Worm (Caenorhabditis elegans): ENCODE results near the gene T05H10.1.

DNA sequence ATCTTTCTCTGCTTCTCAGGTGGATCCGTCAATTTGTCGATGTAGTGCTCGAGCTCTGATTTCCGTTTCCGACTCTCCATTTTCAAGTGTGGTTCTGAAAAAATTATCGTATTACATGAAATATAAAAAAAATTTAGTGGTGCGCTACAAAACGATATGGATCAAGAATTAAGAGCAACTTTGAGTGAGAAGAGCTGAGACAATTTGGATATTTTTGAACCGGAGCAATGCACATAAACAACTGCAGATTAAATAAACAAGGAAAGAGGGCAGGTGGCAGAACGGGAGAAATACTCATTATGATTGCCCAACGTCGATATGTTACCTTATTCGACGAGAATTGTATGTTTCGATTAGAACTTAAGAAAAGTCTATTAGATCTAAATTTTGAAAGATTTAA, 14.7 kb upstream of the T05H10.1 start, which contains the start of gene swsn-7:
- TF ChIP-seq unc-39 (tag; optimal IDR thresholded peaks at IDR 0.05) (no peak), saeg-2 (GFP tag; IDR thresholded peaks at IDR 0.05) (no peak), skn-1 (tag; optimal IDR thresholded peaks at IDR 0.05) (no peak), fos-1 (tag; optimal IDR thresholded peaks at IDR 0.05) (no peak), D1046.2 (GFP tag; IDR thresholded peaks at IDR 0.05) (no peak), duxl-1 (tag; optimal IDR thresholded peaks at IDR 0.05; ENCODE audit: poor library complexity) (no peak), ZK546.5 (tag; optimal IDR thresholded peaks at IDR 0.05) (no peak), mep-1 (tag; optimal IDR thresholded peaks at IDR 0.05) (no peak), ceh-82 (tag; optimal IDR thresholded peaks at IDR 0.05) (no peak), rbr-2 (tag; optimal IDR thresholded peaks at IDR 0.05) (no peak), lin-13 (GFP tag; optimal IDR thresholded peaks at IDR 0.05) (no peak), unc-62 (GFP tag; optimal IDR thresholded peaks at IDR 0.05 in 1 of 2) (no peak), unc-62 (tag; optimal IDR thresholded peaks at IDR 0.05) (no peak), mes-2 (tag; optimal IDR thresholded peaks at IDR 0.05; ENCODE audit: poor library complexity, severe bottlenecking) (no peak)
